Worm (Caenorhabditis elegans) whole organism, young adult: ENCODE measurements around the gene nuo-1.

Experiments used
- B0261.1 ChIP-seq: sonication (generic microtip); optimal IDR thresholded peaks from 2 replicates; lab custom pipeline; 2016; ENCODE audit warnings: mild to moderate bottlenecking, missing genetic modification characterization, moderate library complexity, missing compliant biosample characterization
- F10E7.11 ChIP-seq: sonication (generic microtip); optimal IDR thresholded peaks from 2 replicates; lab custom pipeline; 2017; ENCODE audit warnings: mild to moderate bottlenecking, missing genetic modification characterization, moderate library complexity, missing compliant biosample characterization
- F39B2.1 ChIP-seq: fragments of 200-800 bp; sonication (Bioruptor generic); IDR thresholded peaks from 2 replicates; pipeline ENCODE4 v1.3.6; 2022; ENCODE audit warnings: missing genetic modification reagents, missing genetic modification characterization, missing compliant biosample characterization
- F49E8.2 ChIP-seq: sonication (generic microtip); optimal IDR thresholded peaks from 3 replicates; lab custom pipeline; 2017; ENCODE audit warnings: missing genetic modification characterization, mild to moderate bottlenecking, missing compliant biosample characterization, antibody characterized with exemption, moderate library complexity; ENCODE audit not compliant: insufficient read depth
- F52B5.7 ChIP-seq: sonication (generic microtip); optimal IDR thresholded peaks from 2 replicates; lab custom pipeline; 2016; ENCODE audit warnings: mild to moderate bottlenecking, missing genetic modification characterization, missing compliant biosample characterization
- Y56A3A.18 ChIP-seq: fragments of 200-800 bp; sonication (Bioruptor generic); IDR thresholded peaks from 2 replicates; pipeline ENCODE4 v1.3.6; 2022; ENCODE audit warnings: missing genetic modification reagents, missing genetic modification characterization, missing compliant biosample characterization
- athp-1 ChIP-seq: sonication (generic microtip); optimal IDR thresholded peaks from 2 replicates; lab custom pipeline; 2017; ENCODE audit warnings: mild to moderate bottlenecking, missing genetic modification characterization, missing compliant biosample characterization
- attf-5 ChIP-seq: fragments of 200-800 bp; sonication (Bioruptor generic); optimal IDR thresholded peaks from 2 replicates; lab custom pipeline; 2018; ENCODE audit warnings: mild to moderate bottlenecking, missing genetic modification characterization, missing compliant biosample characterization
- attf-6 ChIP-seq: fragments of 200-800 bp; sonication (Bioruptor generic); IDR thresholded peaks from 2 replicates; pipeline ENCODE4 v1.3.6; 2022; ENCODE audit warnings: missing genetic modification reagents, missing genetic modification characterization, missing compliant biosample characterization
- ceh-40 ChIP-seq: fragments of 200-800 bp; sonication (Bioruptor generic); IDR thresholded peaks from 2 replicates; pipeline ENCODE4 v1.3.6; 2022; ENCODE audit warnings: missing genetic modification characterization, missing compliant biosample characterization
- ceh-58 ChIP-seq: fragments of 200-800 bp; sonication (Bioruptor generic); IDR thresholded peaks from 2 replicates; pipeline ENCODE4 v1.3.6; 2022; ENCODE audit warnings: missing genetic modification characterization, missing compliant biosample characterization
- efl-1 ChIP-seq: fragments of 150-350 bp; optimal IDR thresholded peaks from 2 replicates; lab custom pipeline; 2014; ENCODE audit warnings: missing biosample characterization, missing genetic modification reagents, missing genetic modification characterization
- egrh-3 ChIP-seq: fragments of 200-800 bp; sonication (Bioruptor generic); IDR thresholded peaks from 2 replicates; pipeline ENCODE4 v1.3.6; 2022; ENCODE audit warnings: missing genetic modification reagents, missing genetic modification characterization, missing compliant biosample characterization
- gei-17 ChIP-seq: fragments of 200-800 bp; sonication (Bioruptor generic); optimal IDR thresholded peaks from 2 replicates; lab custom pipeline; 2018; ENCODE audit warnings: mild to moderate bottlenecking, missing genetic modification characterization, missing compliant biosample characterization
- hrde-1 ChIP-seq: sonication (generic microtip); optimal IDR thresholded peaks from 2 replicates; lab custom pipeline; 2016; ENCODE audit warnings: missing genetic modification characterization, mild to moderate bottlenecking, missing compliant biosample characterization, moderate library complexity, missing genotype, missing genetic modification reagents, borderline replicate concordance
- lag-1 ChIP-seq: fragments of 200-800 bp; sonication (Bioruptor generic); IDR thresholded peaks from 2 replicates; pipeline ENCODE4 v1.3.6; 2022; ENCODE audit warnings: missing genetic modification reagents, missing genetic modification characterization, missing compliant biosample characterization
- let-526 ChIP-seq: fragments of 200-800 bp; sonication (Bioruptor generic); IDR thresholded peaks from 2 replicates; pipeline ENCODE4 v1.3.6; 2022; ENCODE audit warnings: missing genetic modification reagents, missing genetic modification characterization, missing compliant biosample characterization
- lin-54 ChIP-seq: fragments of 200-800 bp; sonication (Bioruptor generic); optimal IDR thresholded peaks from 2 replicates; lab custom pipeline; 2018; ENCODE audit warnings: mild to moderate bottlenecking, missing genetic modification characterization, missing compliant biosample characterization
- madf-3 ChIP-seq: fragments of 200-800 bp; sonication (Bioruptor generic); IDR thresholded peaks from 2 replicates; pipeline ENCODE4 v1.3.6; 2022; ENCODE audit warnings: missing genetic modification reagents, missing genetic modification characterization, missing compliant biosample characterization
- nfya-1 ChIP-seq: sonication (generic microtip); optimal IDR thresholded peaks from 2 replicates; lab custom pipeline; 2017; ENCODE audit warnings: antibody characterized with exemption, missing compliant biosample characterization, missing genetic modification characterization, borderline replicate concordance; ENCODE audit not compliant: insufficient read depth
- rpc-1 ChIP-seq, 2 experiments: fragments of 150-350 bp in 1 of 2; sonication (generic microtip) in 1 of 2; optimal IDR thresholded peaks; 2 replicates each; lab custom pipeline; 2014 to 2018; ENCODE audit warnings: missing biosample characterization in 1 of 2, missing genetic modification characterization in 1 of 2, missing genetic modification reagents in 1 of 2, missing genotype in 1 of 2
- snpc-1.1 ChIP-seq: sonication (generic microtip); optimal IDR thresholded peaks from 2 replicates; lab custom pipeline; 2017; ENCODE audit warnings: missing genetic modification characterization, mild to moderate bottlenecking, missing compliant biosample characterization, antibody characterized with exemption, moderate library complexity, missing genotype, missing genetic modification reagents; ENCODE audit not compliant: insufficient read depth
- snpc-1.3 ChIP-seq: sonication (generic microtip); optimal IDR thresholded peaks from 2 replicates; lab custom pipeline; 2017; ENCODE audit warnings: missing genetic modification characterization, mild to moderate bottlenecking, missing compliant biosample characterization, antibody characterized with exemption, moderate library complexity, missing genotype, missing genetic modification reagents; ENCODE audit not compliant: insufficient read depth
- somi-1 ChIP-seq: fragments of 200-800 bp; sonication (Bioruptor generic); optimal IDR thresholded peaks from 2 replicates; lab custom pipeline; 2018; ENCODE audit warnings: mild to moderate bottlenecking, missing genetic modification characterization, missing compliant biosample characterization
- tbp1 ChIP-seq: fragments of 200-800 bp; sonication (Bioruptor generic); optimal IDR thresholded peaks from 2 replicates; lab custom pipeline; 2018; ENCODE audit warnings: mild to moderate bottlenecking, missing genetic modification characterization, missing compliant biosample characterization
- tbx-9 ChIP-seq: sonication (generic microtip); optimal IDR thresholded peaks from 2 replicates; lab custom pipeline; 2016; ENCODE audit warnings: borderline replicate concordance, missing genetic modification characterization, inconsistent platforms, missing compliant biosample characterization
- unc-130 ChIP-seq: sonication (generic microtip); optimal IDR thresholded peaks from 2 replicates; lab custom pipeline; 2016; ENCODE audit warnings: missing genetic modification reagents, missing genetic modification characterization, missing compliant biosample characterization
- xnd-1 ChIP-seq: sonication (generic microtip); optimal IDR thresholded peaks from 2 replicates; lab custom pipeline; 2016; ENCODE audit warnings: missing genotype, missing genetic modification reagents, missing genetic modification characterization, missing compliant biosample characterization
- ztf-25 ChIP-seq: fragments of 200-800 bp; sonication (Bioruptor generic); IDR thresholded peaks from 2 replicates; pipeline ENCODE4 v1.3.6; 2022; ENCODE audit warnings: missing genetic modification reagents, missing genetic modification characterization, missing compliant biosample characterization
- ztf-3 ChIP-seq: fragments of 200-800 bp; sonication (Bioruptor generic); optimal IDR thresholded peaks from 2 replicates; lab custom pipeline; 2018; ENCODE audit warnings: mild to moderate bottlenecking, missing genetic modification characterization, missing compliant biosample characterization

Gene nuo-1

DNA sequence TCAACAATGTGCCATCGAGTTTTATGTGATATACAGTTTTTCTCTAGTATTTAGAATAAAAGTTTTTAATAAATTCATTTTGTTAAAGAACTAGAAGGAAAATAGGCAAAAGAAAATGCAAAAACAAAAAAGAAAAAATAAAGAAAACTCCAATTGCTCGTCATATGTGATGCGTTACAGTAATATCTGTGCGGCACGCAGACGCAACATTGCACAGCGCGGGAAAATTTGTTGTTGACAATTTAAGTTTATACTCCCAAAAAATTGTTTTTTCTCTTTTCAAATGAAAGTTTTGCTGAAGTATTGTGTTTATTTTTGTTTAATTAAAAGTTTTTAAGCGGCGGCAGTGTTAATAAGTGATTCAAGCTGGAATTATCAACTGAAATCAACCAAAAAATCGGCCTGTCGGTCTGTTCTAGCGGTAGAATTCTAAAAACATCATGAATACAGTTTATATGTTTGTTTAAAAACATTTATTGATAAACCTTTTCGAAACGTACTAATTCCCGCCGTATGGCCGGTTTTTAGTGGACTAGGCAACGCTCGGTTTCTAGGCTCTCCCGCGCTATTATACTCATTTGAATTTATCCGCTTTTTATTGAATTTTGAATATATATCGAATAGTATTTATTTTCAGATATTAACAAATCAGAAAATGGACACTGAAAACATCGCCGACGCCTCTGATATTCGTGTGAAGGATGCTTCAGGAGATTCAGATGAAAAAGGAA, 8.5 kb downstream of the nuo-1 start, which contains the start of gene nasp-1 (continued):
- TF ChIP-seq snpc-1.3 (tag; lab: Kevin White, UChicago) = peak; percentile 70

- TF ChIP-seq F49E8.2 (tag; lab: Kevin White, UChicago) (peak; percentile 22), ceh-40 (no peak)
- TF ChIP-seq, all 124 proteins: peak for 1
These were observed 10.2 kb downstream of the nuo-1 start, which contains the start of gene apc-17 for ce11 chrII:11107828-11108227. apc-17 (plus strand) TSS chrII:11108128.

ce11 chrII:11110419-11110818, 12.8 kb downstream of the nuo-1 start:
- TF ChIP-seq attf-6 (GFP tag; lab: Robert Waterston, UW) (no peak), athp-1 (tag; lab: Kevin White, UChicago) (no peak), F52B5.7 (tag; lab: Kevin White, UChicago) (no peak), xnd-1 (tag; lab: Kevin White, UChicago) (no peak), somi-1 (GFP tag; lab: Kevin White, UChicago) (no peak), madf-3 (GFP tag; lab: Robert Waterston, UW) (no peak), Y56A3A.18 (GFP tag; lab: Robert Waterston, UW) (no peak), nfya-1 (tag; lab: Kevin White, UChicago) (no peak), let-526 (no peak), F49E8.2 (tag; lab: Kevin White, UChicago) (no peak), efl-1 (GFP tag; lab: Kevin White, UChicago) (no peak), B0261.1 (tag; lab: Kevin White, UChicago) (no peak), F39B2.1 (GFP tag; lab: Robert Waterston, UW) (no peak)

- TF ChIP-seq lin-54 (GFP tag; lab: Kevin White, UChicago) = no peak
- TF ChIP-seq, all 124 proteins: peak for 0
These were observed 13.5 kb downstream of the nuo-1 start, which contains the start of gene glb-4 for ce11 chrII:11111107-11111506. glb-4 (minus strand) TSS chrII:11111207.

- TF ChIP-seq ztf-25 (GFP tag; lab: Robert Waterston, UW) (no peak), attf-6 (GFP tag; lab: Robert Waterston, UW) (no peak), unc-130 (no peak), snpc-1.1 (tag; lab: Kevin White, UChicago) (no peak), ceh-58 (no peak), lag-1 (GFP tag; lab: Robert Waterston, UW) (no peak), ztf-3 (GFP tag; lab: Kevin White, UChicago) (no peak), tbx-9 (tag; lab: Kevin White, UChicago) (no peak), gei-17 (GFP tag; lab: Kevin White, UChicago) (no peak), F10E7.11 (tag; lab: Kevin White, UChicago) (no peak), hrde-1 (tag; lab: Kevin White, UChicago) (no peak), somi-1 (GFP tag; lab: Kevin White, UChicago) (no peak), efl-1 (GFP tag; lab: Kevin White, UChicago) (no peak), rpc-1 (optimal IDR thresholded peaks at IDR 0.05; lab: Kevin White, UChicago) (no peak), rpc-1 (tag; optimal IDR thresholded peaks at IDR 0.05; lab: Kevin White, UChicago) (no peak), lin-54 (GFP tag; lab: Kevin White, UChicago) (no peak), egrh-3 (GFP tag; lab: Robert Waterston, UW) (no peak), tbp1 (no peak), attf-5 (no peak)
These were observed 14.8 kb downstream of the nuo-1 start, which contains the start of gene mat-2 for ce11 chrII:11112419-11112818. mat-2 (plus strand) TSS chrII:11112719.
